Worm (Caenorhabditis elegans): ENCODE results near the gene saps-1.

saps-1 gene

ce11 chrII:11259766-11260165, 37.7 kb upstream of the saps-1 start:
- TF ChIP-seq zip-4 (GFP tag; optimal IDR thresholded peaks at IDR 0.05) = no peak
- TF ChIP-seq mdl-1 (tag; optimal IDR thresholded peaks at IDR 0.05) = no peak
- TF ChIP-seq ceh-8 (GFP tag; optimal IDR thresholded peaks at IDR 0.05) = no peak
- TF ChIP-seq elt-2 (tag; optimal IDR thresholded peaks at IDR 0.05) = no peak
- TF ChIP-seq elt-3 (tag; optimal IDR thresholded peaks at IDR 0.05) = no peak
- TF ChIP-seq fos-1 (tag; optimal IDR thresholded peaks at IDR 0.05) = no peak
- no peak for TF ChIP-seq unc-30 (tag; optimal IDR thresholded peaks at IDR 0.05)
- TF ChIP-seq blmp-1 (tag; optimal IDR thresholded peaks at IDR 0.05) = no peak
- no peak for TF ChIP-seq pax-3 (tag; optimal IDR thresholded peaks at IDR 0.05)
- TF ChIP-seq aha-1 (tag; optimal IDR thresholded peaks at IDR 0.05) = no peak
- no peak for TF ChIP-seq lir-3 (tag; optimal IDR thresholded peaks at IDR 0.05; ENCODE audit: poor library complexity)
- no peak for TF ChIP-seq zag-1 (tag; optimal IDR thresholded peaks at IDR 0.05)
- TF ChIP-seq efl-3 (GFP tag; optimal IDR thresholded peaks at IDR 0.05) = no peak
- TF ChIP-seq Y116A8C.19 (tag; optimal IDR thresholded peaks at IDR 0.05; ENCODE audit: borderline replicate concordance) = no peak
- TF ChIP-seq xbp-1 (tag; optimal IDR thresholded peaks at IDR 0.05) = no peak
- TF ChIP-seq jun-1 (tag; optimal IDR thresholded peaks at IDR 0.05) = no peak
- TF ChIP-seq nhr-237 (tag; optimal IDR thresholded peaks at IDR 0.05) = no peak

- TF ChIP-seq nhr-47 (tag; optimal IDR thresholded peaks at IDR 0.05) (no peak), egl-13 (tag; optimal IDR thresholded peaks at IDR 0.05) (no peak), sox-4 (tag; optimal IDR thresholded peaks at IDR 0.05) (no peak), snpc-4 (tag; optimal IDR thresholded peaks at IDR 0.05) (no peak), lin-39 (tag; optimal IDR thresholded peaks at IDR 0.05) (no peak), ztf-4 (tag; optimal IDR thresholded peaks at IDR 0.05) (no peak), lin-13 (GFP tag; optimal IDR thresholded peaks at IDR 0.05) (no peak), irx-1 (tag; optimal IDR thresholded peaks at IDR 0.05) (no peak), nhr-84 (tag; optimal IDR thresholded peaks at IDR 0.05) (no peak), ceh-82 (tag; optimal IDR thresholded peaks at IDR 0.05) (no peak), pax-3 (tag; optimal IDR thresholded peaks at IDR 0.05) (no peak), unc-130 (tag; optimal IDR thresholded peaks at IDR 0.05) (no peak), ces-1 (GFP tag; optimal IDR thresholded peaks at IDR 0.05) (no peak), efl-3 (GFP tag; optimal IDR thresholded peaks at IDR 0.05) (no peak), unc-98 (GFP tag; IDR thresholded peaks at IDR 0.05) (no peak), unc-30 (tag; optimal IDR thresholded peaks at IDR 0.05) (no peak), unc-62 (GFP tag; optimal IDR thresholded peaks at IDR 0.05) (no peak), xbp-1 (tag; optimal IDR thresholded peaks at IDR 0.05) (no peak), vab-15 (tag; optimal IDR thresholded peaks at IDR 0.05) (no peak), ceh-8 (GFP tag; optimal IDR thresholded peaks at IDR 0.05) (no peak)
These were observed 36.3 kb upstream of the saps-1 start, which contains the start of gene T05B9.1 for ce11 chrII:11261173-11261572. TSS of gene T05B9.1 (minus strand) at chrII:11261192.

- no peak for TF ChIP-seq vab-15 (tag; optimal IDR thresholded peaks at IDR 0.05)
- no peak for TF ChIP-seq lin-39 (tag; optimal IDR thresholded peaks at IDR 0.05)
- TF ChIP-seq F16B12.6 (tag; optimal IDR thresholded peaks at IDR 0.05) = no peak
- no peak for TF ChIP-seq dpl-1 (GFP tag; optimal IDR thresholded peaks at IDR 0.05)
- TF ChIP-seq nhr-12 (tag; optimal IDR thresholded peaks at IDR 0.05) = no peak
- TF ChIP-seq efl-1 (optimal IDR thresholded peaks at IDR 0.05) = no peak
- no peak for TF ChIP-seq efl-1 (GFP tag; optimal IDR thresholded peaks at IDR 0.05 in 1 of 2)
- no peak for TF ChIP-seq hlh-4 (tag; optimal IDR thresholded peaks at IDR 0.05)
- no peak for TF ChIP-seq snu-23 (GFP tag; optimal IDR thresholded peaks at IDR 0.05)
- TF ChIP-seq nhr-237 (tag; optimal IDR thresholded peaks at IDR 0.05) = no peak
- TF ChIP-seq elt-2 (tag; optimal IDR thresholded peaks at IDR 0.05) = no peak
- no peak for TF ChIP-seq nhr-90 (tag; optimal IDR thresholded peaks at IDR 0.05; ENCODE audit: poor library complexity)
- no peak for TF ChIP-seq jun-1 (tag; optimal IDR thresholded peaks at IDR 0.05)
- TF ChIP-seq pax-3 (tag; optimal IDR thresholded peaks at IDR 0.05) = no peak
- TF ChIP-seq nhr-77 (tag; optimal IDR thresholded peaks at IDR 0.05) = no peak
- no peak for TF ChIP-seq efl-3 (GFP tag; optimal IDR thresholded peaks at IDR 0.05)
These were observed 28.7 kb upstream of the saps-1 start, which contains the start of gene cut-1 for ce11 chrII:11268822-11269221. TSS of gene cut-1 (plus strand) at chrII:11269122.

Measured in whole organism, L1 larva.